Worm (Caenorhabditis elegans) whole organism, L4/young adult: ENCODE results near the gene K03H6.4.

Source experiments
- W03F9.2 ChIP-seq: fragments of 150-350 bp; optimal IDR thresholded peaks from 2 replicates; lab custom pipeline; 2014; ENCODE audit warnings: missing biosample characterization, missing genetic modification characterization
- dao-5 ChIP-seq: sonication (generic microtip); optimal IDR thresholded peaks from 2 replicates; lab custom pipeline; 2016; ENCODE audit warnings: missing genotype, missing genetic modification characterization, moderate library complexity, missing compliant biosample characterization
- him-1 ChIP-seq: sonication (generic microtip); optimal IDR thresholded peaks from 2 replicates; lab custom pipeline; 2016; ENCODE audit warnings: missing genotype, missing genetic modification reagents, missing genetic modification characterization, missing compliant biosample characterization

DNA sequence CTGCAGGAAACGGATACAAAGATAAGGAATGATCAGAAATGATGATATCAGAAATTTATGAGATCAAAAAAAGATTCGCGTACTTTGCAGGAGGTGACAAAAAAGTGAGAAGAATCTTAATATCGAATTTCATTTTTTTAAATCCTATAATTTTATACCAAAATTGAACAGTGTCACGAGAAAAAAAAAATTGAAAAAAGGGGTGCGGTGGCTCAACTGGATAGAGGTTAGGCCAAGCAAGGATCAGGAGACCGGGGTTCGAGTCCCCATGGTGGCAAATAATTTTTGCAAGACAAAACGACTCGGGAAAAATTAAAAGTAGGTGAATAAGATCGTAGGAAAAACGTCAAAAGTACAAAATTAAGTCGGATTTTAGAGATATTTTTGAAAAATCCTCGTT, 50.8 kb downstream of the K03H6.4 start:
- TF ChIP-seq him-1 (tag; lab: Kevin White, UChicago) (no peak), W03F9.2 (no peak), dao-5 (no peak)
